Worm (Caenorhabditis elegans) whole organism, young adult: ENCODE data around the gene alg-4.

Source experiments
- C17E4.6 ChIP-seq: fragments of 200-800 bp; sonication (Bioruptor generic); IDR thresholded peaks from 2 replicates; pipeline ENCODE4 v1.3.6; 2022; ENCODE audit warnings: missing genetic modification reagents, missing genetic modification characterization, missing compliant biosample characterization
- F22D6.2 ChIP-seq: sonication (generic microtip); optimal IDR thresholded peaks from 2 replicates; lab custom pipeline; 2016; ENCODE audit warnings: mild to moderate bottlenecking, missing genetic modification characterization, missing compliant biosample characterization
- F55B11.4 ChIP-seq: sonication (generic microtip); optimal IDR thresholded peaks from 2 replicates; lab custom pipeline; 2016; ENCODE audit warnings: missing compliant biosample characterization, missing genetic modification characterization, borderline replicate concordance; ENCODE audit not compliant: insufficient read depth
- F57C9.4 ChIP-seq: sonication (generic microtip); optimal IDR thresholded peaks from 2 replicates; lab custom pipeline; 2017; ENCODE audit warnings: mild to moderate bottlenecking, missing genetic modification characterization, missing compliant biosample characterization
- T26A5.8 ChIP-seq: sonication (generic microtip); optimal IDR thresholded peaks from 2 replicates; lab custom pipeline; 2016; ENCODE audit warnings: missing genetic modification characterization, missing compliant biosample characterization
- Y56A3A.18 ChIP-seq: fragments of 200-800 bp; sonication (Bioruptor generic); IDR thresholded peaks from 2 replicates; pipeline ENCODE4 v1.3.6; 2022; ENCODE audit warnings: missing genetic modification reagents, missing genetic modification characterization, missing compliant biosample characterization
- Y95B8A.8 ChIP-seq: fragments of 200-800 bp; sonication (Bioruptor generic); IDR thresholded peaks from 2 replicates; pipeline ENCODE4 v1.3.6; 2022; ENCODE audit warnings: missing genetic modification reagents, missing genetic modification characterization, missing compliant biosample characterization
- aptf-2 ChIP-seq: fragments of 200-800 bp; sonication (Bioruptor generic); conservative IDR thresholded peaks from 2 replicates; pipeline ENCODE4 v1.3.6; 2022; ENCODE audit warnings: missing genetic modification reagents, missing genetic modification characterization, missing compliant biosample characterization
- athp-1 ChIP-seq: sonication (generic microtip); optimal IDR thresholded peaks from 2 replicates; lab custom pipeline; 2017; ENCODE audit warnings: mild to moderate bottlenecking, missing genetic modification characterization, missing compliant biosample characterization
- bed-1 ChIP-seq: fragments of 200-800 bp; sonication (Bioruptor generic); IDR thresholded peaks from 2 replicates; pipeline ENCODE4 v1.3.6; 2022; ENCODE audit warnings: missing genetic modification reagents, missing genetic modification characterization, missing compliant biosample characterization
- cebp-1 ChIP-seq, 2 experiments: fragments of 200-800 bp in 1 of 2; sonication (Bioruptor generic) in 1 of 2; sonication (generic microtip) in 1 of 2; IDR thresholded peaks in 1 of 2; optimal IDR thresholded peaks in 1 of 2; 2 replicates each; pipeline versions ENCODE4 v1.3.6 to Lab custom; 2017 to 2022; ENCODE audit warnings: missing compliant biosample characterization in 2 of 2, missing genetic modification characterization in 2 of 2, mild to moderate bottlenecking in 1 of 2, missing genetic modification reagents in 1 of 2, moderate library complexity in 1 of 2
- chd-7 ChIP-seq: sonication (generic microtip); optimal IDR thresholded peaks from 2 replicates; lab custom pipeline; 2016; ENCODE audit warnings: mild to moderate bottlenecking, missing genetic modification characterization, moderate library complexity, missing compliant biosample characterization
- dpff-1 ChIP-seq: sonication (generic microtip); optimal IDR thresholded peaks from 2 replicates; lab custom pipeline; 2017; ENCODE audit warnings: mild to moderate bottlenecking, missing genetic modification characterization, missing compliant biosample characterization
- dpl-1 ChIP-seq: fragments of 150-350 bp; optimal IDR thresholded peaks from 2 replicates; lab custom pipeline; 2014; ENCODE audit warnings: missing biosample characterization, missing genetic modification reagents, missing genetic modification characterization
- egrh-3 ChIP-seq: fragments of 200-800 bp; sonication (Bioruptor generic); IDR thresholded peaks from 2 replicates; pipeline ENCODE4 v1.3.6; 2022; ENCODE audit warnings: missing genetic modification reagents, missing genetic modification characterization, missing compliant biosample characterization
- ekl-4 ChIP-seq: fragments of 200-800 bp; sonication (Bioruptor generic); IDR thresholded peaks from 2 replicates; pipeline ENCODE4 v1.3.6; 2022; ENCODE audit warnings: missing genetic modification reagents, missing genetic modification characterization, missing compliant biosample characterization
- fkh-3 ChIP-seq: sonication (generic microtip); optimal IDR thresholded peaks from 2 replicates; lab custom pipeline; 2016; ENCODE audit warnings: mild to moderate bottlenecking, missing genetic modification characterization, missing compliant biosample characterization
- gei-17 ChIP-seq: fragments of 200-800 bp; sonication (Bioruptor generic); optimal IDR thresholded peaks from 2 replicates; lab custom pipeline; 2018; ENCODE audit warnings: mild to moderate bottlenecking, missing genetic modification characterization, missing compliant biosample characterization
- hlh-12 ChIP-seq: sonication (generic microtip); optimal IDR thresholded peaks from 2 replicates; lab custom pipeline; 2016; ENCODE audit warnings: missing genetic modification characterization, missing compliant biosample characterization
- hlh-26 ChIP-seq: fragments of 200-800 bp; sonication (Bioruptor generic); conservative IDR thresholded peaks from 2 replicates; pipeline ENCODE4 v1.3.6; 2022; ENCODE audit warnings: missing genetic modification reagents, missing genetic modification characterization, missing compliant biosample characterization
- lag-1 ChIP-seq: fragments of 200-800 bp; sonication (Bioruptor generic); IDR thresholded peaks from 2 replicates; pipeline ENCODE4 v1.3.6; 2022; ENCODE audit warnings: missing genetic modification reagents, missing genetic modification characterization, missing compliant biosample characterization
- madf-3 ChIP-seq: fragments of 200-800 bp; sonication (Bioruptor generic); IDR thresholded peaks from 2 replicates; pipeline ENCODE4 v1.3.6; 2022; ENCODE audit warnings: missing genetic modification reagents, missing genetic modification characterization, missing compliant biosample characterization
- nfya-2 ChIP-seq: fragments of 200-800 bp; sonication (Bioruptor generic); IDR thresholded peaks from 2 replicates; pipeline ENCODE4 v1.3.6; 2022; ENCODE audit warnings: missing genetic modification reagents, missing genetic modification characterization, missing compliant biosample characterization
- nhr-120 ChIP-seq: fragments of 200-800 bp; sonication (Bioruptor generic); IDR thresholded peaks from 2 replicates; pipeline ENCODE4 v1.3.6; 2022; ENCODE audit warnings: missing genetic modification characterization, missing compliant biosample characterization
- pha-4 ChIP-seq: fragments of 150-350 bp; sonication (generic microtip); optimal IDR thresholded peaks from 2 replicates; lab custom pipeline; 2014; ENCODE audit warnings: missing biosample characterization, missing genetic modification reagents, missing genetic modification characterization
- rcor-1 ChIP-seq: fragments of 200-800 bp; sonication (Bioruptor generic); IDR thresholded peaks from 2 replicates; pipeline ENCODE4 v1.3.6; 2022; ENCODE audit warnings: missing genetic modification reagents, missing genetic modification characterization, missing compliant biosample characterization
- rec-8 ChIP-seq, 2 experiments: sonication (generic microtip); optimal IDR thresholded peaks; 2 replicates each; lab custom pipeline; 2016; ENCODE audit warnings: mild to moderate bottlenecking in 2 of 2, missing genetic modification characterization in 2 of 2, missing genetic modification reagents in 2 of 2, missing genotype in 2 of 2, missing biosample characterization in 1 of 2, missing compliant biosample characterization in 1 of 2, moderate library complexity in 1 of 2
- snpc-4 ChIP-seq, 5 experiments: fragments of 150-350 bp in 1 of 5; sonication (generic microtip) in 4 of 5; optimal IDR thresholded peaks; 2 replicates each; lab custom pipeline; 2014 to 2018; ENCODE audit warnings: missing genetic modification characterization in 5 of 5, missing biosample characterization in 3 of 5, antibody characterized with exemption in 2 of 5, mild to moderate bottlenecking in 2 of 5, missing compliant biosample characterization in 2 of 5, missing genotype in 2 of 5, moderate library complexity in 2 of 5, missing genetic modification reagents in 1 of 5
- tbp1 ChIP-seq: fragments of 200-800 bp; sonication (Bioruptor generic); optimal IDR thresholded peaks from 2 replicates; lab custom pipeline; 2018; ENCODE audit warnings: mild to moderate bottlenecking, missing genetic modification characterization, missing compliant biosample characterization
- zfh-2 ChIP-seq: fragments of 200-800 bp; sonication (Bioruptor generic); conservative IDR thresholded peaks from 2 replicates; pipeline ENCODE4 v1.3.6; 2022; ENCODE audit warnings: missing genetic modification reagents, missing genetic modification characterization, missing compliant biosample characterization
- zim-3 ChIP-seq: sonication (generic microtip); optimal IDR thresholded peaks from 2 replicates; lab custom pipeline; 2017; ENCODE audit warnings: mild to moderate bottlenecking, missing genetic modification characterization, moderate library complexity, missing compliant biosample characterization
- ztf-18 ChIP-seq: sonication (generic microtip); optimal IDR thresholded peaks from 2 replicates; lab custom pipeline; 2016; ENCODE audit warnings: missing genotype, mild to moderate bottlenecking, missing genetic modification characterization, missing compliant biosample characterization
- ztf-26 ChIP-seq: sonication (generic microtip); optimal IDR thresholded peaks from 2 replicates; lab custom pipeline; 2017; ENCODE audit warnings: missing genetic modification characterization, missing compliant biosample characterization
- ztf-28 ChIP-seq: fragments of 200-800 bp; sonication (Bioruptor generic); IDR thresholded peaks from 2 replicates; pipeline ENCODE4 v1.3.6; 2022; ENCODE audit warnings: missing genetic modification reagents, missing genetic modification characterization, missing compliant biosample characterization
- ztf-3 ChIP-seq: fragments of 200-800 bp; sonication (Bioruptor generic); optimal IDR thresholded peaks from 2 replicates; lab custom pipeline; 2018; ENCODE audit warnings: mild to moderate bottlenecking, missing genetic modification characterization, missing compliant biosample characterization

alg-4 gene

DNA sequence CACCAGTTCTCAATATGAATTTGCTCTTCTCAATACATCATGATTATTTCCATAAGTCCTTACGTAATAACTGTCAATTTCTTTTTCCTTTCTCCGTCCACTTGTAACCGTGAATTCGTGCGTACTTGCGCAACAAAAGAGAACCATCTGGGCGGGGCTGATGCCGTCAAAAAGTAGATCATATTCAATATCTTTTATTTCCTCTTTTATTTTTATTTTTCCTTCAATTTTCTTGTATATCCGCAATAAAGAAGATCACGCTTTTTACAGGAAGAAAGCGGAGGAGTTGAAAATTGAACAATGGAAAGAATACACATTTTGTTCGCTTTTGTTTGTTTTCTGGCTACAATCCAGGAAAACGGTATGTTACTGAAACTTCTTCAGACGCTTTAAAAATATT is 1.6 kb upstream of the alg-4 start, which contains the start of gene mam-7:
mam-7 (plus strand) TSS at position 301 of the 400 bp plus-strand sequence.
- TF ChIP-seq rcor-1 (GFP tag; lab: Robert Waterston, UW) (no peak), F22D6.2 (no peak), C17E4.6 (GFP tag; lab: Robert Waterston, UW) (no peak), snpc-4 (GFP tag; optimal IDR thresholded peaks at IDR 0.05; lab: Kevin White, UChicago) (no peak), snpc-4 (tag; optimal IDR thresholded peaks at IDR 0.05; lab: Kevin White, UChicago) (no peak), zim-3 (no peak), hlh-12 (no peak), Y95B8A.8 (no peak), dpff-1 (tag; lab: Kevin White, UChicago) (no peak), ekl-4 (GFP tag; lab: Robert Waterston, UW) (no peak), ztf-3 (GFP tag; lab: Kevin White, UChicago) (no peak), F57C9.4 (tag; lab: Kevin White, UChicago) (no peak), chd-7 (tag; lab: Kevin White, UChicago) (no peak), zfh-2 (GFP tag; lab: Robert Waterston, UW) (no peak), madf-3 (GFP tag; lab: Robert Waterston, UW) (no peak), gei-17 (GFP tag; lab: Kevin White, UChicago) (no peak), Y56A3A.18 (GFP tag; lab: Robert Waterston, UW) (no peak)
- TF ChIP-seq, all 124 proteins: peak for 0

DNA sequence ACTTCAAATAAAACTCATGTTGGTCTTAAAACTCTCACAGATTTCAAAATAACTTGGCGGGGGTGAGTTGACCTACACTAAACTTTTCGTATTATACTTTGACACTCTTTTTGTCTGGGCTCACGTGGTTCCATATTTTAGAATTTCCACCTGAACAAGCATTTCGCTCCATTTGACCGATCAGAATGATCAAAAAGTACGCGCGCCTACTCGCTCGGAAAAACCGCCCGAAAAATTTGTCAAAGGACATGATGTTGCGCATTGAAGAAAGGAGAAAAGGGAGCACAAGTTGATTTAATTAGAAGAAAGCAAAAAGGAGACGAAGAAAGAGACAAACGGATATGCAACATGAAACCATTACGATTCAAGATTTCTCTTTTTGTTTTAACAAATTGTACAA is 4.9 kb downstream of the alg-4 start:
- TF ChIP-seq bed-1 (GFP tag; lab: Robert Waterston, UW) = no peak
- TF ChIP-seq ztf-26 = no peak

DNA sequence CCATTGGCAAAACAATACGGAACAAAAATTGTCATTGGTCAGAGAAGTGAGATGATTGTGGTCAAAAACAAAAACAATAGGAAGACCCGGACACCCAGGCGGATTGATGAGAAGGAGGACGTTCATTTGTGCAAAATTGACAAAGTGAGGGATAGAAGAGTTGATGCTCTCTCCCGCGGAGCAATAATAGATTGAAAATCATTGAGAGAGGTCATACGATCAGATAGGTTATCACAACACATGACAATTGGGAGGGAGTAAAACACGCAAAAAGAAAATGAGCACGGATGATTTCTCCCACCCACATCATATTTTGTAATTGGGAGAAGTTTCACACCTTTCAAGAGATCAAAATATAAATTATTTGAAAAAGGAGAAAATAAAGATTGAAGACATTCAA is 5.6 kb downstream of the alg-4 start:
- TF ChIP-seq hlh-26 (GFP tag; lab: Robert Waterston, UW) (no peak), aptf-2 (GFP tag; lab: Robert Waterston, UW) (no peak), zfh-2 (GFP tag; lab: Robert Waterston, UW) (no peak), T26A5.8 (tag; lab: Kevin White, UChicago) (no peak), Y95B8A.8 (no peak), nfya-2 (GFP tag; lab: Robert Waterston, UW) (no peak), dpl-1 (GFP tag; lab: Kevin White, UChicago) (no peak)
- TF ChIP-seq, all 124 proteins: peak for 0

ce11 chrIII:9878828-9879227 is 12.4 kb downstream of the alg-4 start, which contains the start of gene ZK757.2:
Gene ZK757.2 (minus strand): TSS chrIII:9878928.
- TF ChIP-seq egrh-3 (GFP tag; lab: Robert Waterston, UW) (no peak), pha-4 (tag; lab: Kevin White, UChicago) (no peak), aptf-2 (GFP tag; lab: Robert Waterston, UW) (no peak), ztf-18 (tag; lab: Kevin White, UChicago) (no peak), ztf-28 (GFP tag; lab: Robert Waterston, UW) (no peak), F55B11.4 (tag; lab: Kevin White, UChicago) (no peak), tbp1 (no peak), F22D6.2 (no peak), lag-1 (GFP tag; lab: Robert Waterston, UW) (no peak), rec-8 (tag; optimal IDR thresholded peaks at IDR 0.05; lab: Kevin White, UChicago) (no peak), nhr-120 (GFP tag; lab: Robert Waterston, UW) (no peak), athp-1 (tag; lab: Kevin White, UChicago) (no peak), cebp-1 (GFP tag; IDR thresholded peaks at IDR 0.05; lab: Robert Waterston, UW) (no peak), cebp-1 (tag; optimal IDR thresholded peaks at IDR 0.05; lab: Kevin White, UChicago) (no peak), fkh-3 (tag; lab: Kevin White, UChicago) (no peak)
- TF ChIP-seq, all 124 proteins: peak for 0
